Worm (Caenorhabditis elegans): Measurements from ENCODE around the gene str-149.

ce11 chrV:16622754-16623261 lies 49.5 kb downstream of the str-149 start, which contains the start of gene Y70C5A.2:
- no peak for TF ChIP-seq eyg-1 (tag; optimal IDR thresholded peaks at IDR 0.05)
- TF ChIP-seq unc-55 (GFP tag; optimal IDR thresholded peaks at IDR 0.05): no peak
- no peak for TF ChIP-seq che-1 (tag; optimal IDR thresholded peaks at IDR 0.05)

All from whole organism, late embryonic.